Fruit fly (Drosophila melanogaster) whole organism: ENCODE results near the gene CG3032.

Source experiments
- EcR ChIP-seq, 2 experiments: fragments of >200 bp; optimal IDR thresholded peaks; 2 replicates each; lab custom pipeline; 2017; ENCODE audit warnings: missing biosample characterization in 2 of 2, missing genetic modification characterization in 2 of 2, missing genetic modification reagents in 2 of 2
- pan ChIP-seq: fragments of >200 bp; optimal IDR thresholded peaks from 2 replicates; lab custom pipeline; 2017
- psq ChIP-seq: fragments of >200 bp; optimal IDR thresholded peaks from 2 replicates; lab custom pipeline; 2017

- TF ChIP-seq pan (lab: Kevin White, UChicago) (no peak), psq (lab: Kevin White, UChicago) (no peak), EcR (GFP tag; optimal IDR thresholded peaks at IDR 0.05; lab: Kevin White, UChicago) (no peak)
Observed at dm6 chrX:6993350-6993749, 20.3 kb downstream of the CG3032 start, which contains the start of gene Inx7.
